Worm (Caenorhabditis elegans): Measurements from ENCODE around the gene fip-3.

The fip-3 gene

ce11 chrIII:8555682-8556081 is 33.6 kb downstream of the fip-3 start:
- TF ChIP-seq blmp-1 (tag; optimal IDR thresholded peaks at IDR 0.05) (peak; percentile 94), lir-3 (tag; optimal IDR thresholded peaks at IDR 0.05; ENCODE audit: poor library complexity) (no peak), ztf-11 (tag; optimal IDR thresholded peaks at IDR 0.05) (no peak), dpl-1 (GFP tag; optimal IDR thresholded peaks at IDR 0.05) (no peak), C34B4.2 (tag; optimal IDR thresholded peaks at IDR 0.05) (no peak), tbx-2 (tag; optimal IDR thresholded peaks at IDR 0.05) (no peak)

DNA sequence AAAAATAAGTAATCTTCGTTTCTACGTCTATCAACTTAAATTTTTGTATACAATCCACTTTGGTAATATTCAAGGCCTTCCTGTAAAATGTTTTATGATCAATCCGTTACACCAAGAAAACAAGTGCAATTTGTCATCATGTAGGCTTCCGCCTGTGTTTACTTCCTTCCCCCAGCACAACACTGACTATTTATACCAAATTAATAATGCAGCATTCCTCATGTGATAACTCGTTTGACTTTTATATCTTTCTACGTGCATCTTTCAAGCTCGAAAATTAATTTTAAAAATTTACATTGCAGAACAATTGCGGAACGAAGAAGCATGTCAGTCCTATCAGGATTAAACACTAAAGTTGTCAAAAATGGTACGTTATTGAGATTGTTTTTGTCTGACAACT is 34.8 kb downstream of the fip-3 start, which contains the start of gene gsto-2:
Gene gsto-2, plus strand, starts transcription at position 301 of the 400 bp plus-strand sequence.
- no peak for TF ChIP-seq mef-2 (tag; optimal IDR thresholded peaks at IDR 0.05)
- no peak for TF ChIP-seq ets-5 (GFP tag; IDR thresholded peaks at IDR 0.05)
- no peak for TF ChIP-seq lin-15B (tag; optimal IDR thresholded peaks at IDR 0.05)
- TF ChIP-seq dpl-1 (GFP tag; optimal IDR thresholded peaks at IDR 0.05) = no peak
- no peak for TF ChIP-seq ceh-88 (GFP tag; IDR thresholded peaks at IDR 0.05)
- no peak for TF ChIP-seq nhr-237 (tag; optimal IDR thresholded peaks at IDR 0.05)
- no peak for TF ChIP-seq isw-1 (GFP tag; IDR thresholded peaks at IDR 0.05)
- TF ChIP-seq unc-62 (GFP tag; optimal IDR thresholded peaks at IDR 0.05) = no peak
- TF ChIP-seq mab-9 (GFP tag; IDR thresholded peaks at IDR 0.05) = no peak
- no peak for TF ChIP-seq unc-98 (GFP tag; IDR thresholded peaks at IDR 0.05)
- TF ChIP-seq unc-30 (tag; optimal IDR thresholded peaks at IDR 0.05) = no peak

DNA sequence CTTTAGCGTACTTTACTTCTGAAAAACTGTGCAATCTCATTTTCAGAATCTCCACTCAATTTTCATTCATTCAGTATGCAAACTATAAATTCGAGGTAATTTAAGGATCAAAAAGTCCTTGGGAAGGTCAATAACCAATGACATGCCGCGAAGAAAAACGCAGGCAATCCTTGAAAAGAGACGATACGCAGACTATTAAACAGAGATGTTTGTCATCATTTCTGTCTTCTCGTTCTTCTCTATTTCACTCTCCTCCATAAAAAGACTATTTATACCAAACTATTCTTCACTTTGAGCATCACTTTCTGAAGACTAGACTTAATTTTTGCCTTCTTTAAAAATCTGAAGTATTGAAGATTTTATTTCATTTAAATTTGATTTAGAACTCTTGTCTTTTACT is 37.2 kb downstream of the fip-3 start, which contains the start of gene C02D5.4:
Gene C02D5.4, plus strand, starts transcription at position 41 of the 400 bp plus-strand sequence.
- TF ChIP-seq swsn-7 (tag; optimal IDR thresholded peaks at IDR 0.05) (peak; percentile 2), skn-1 (tag; optimal IDR thresholded peaks at IDR 0.05) (peak; percentile 100), nhr-71 (tag; optimal IDR thresholded peaks at IDR 0.05) (peak; percentile 28), unc-130 (tag; optimal IDR thresholded peaks at IDR 0.05) (no peak), unc-62 (GFP tag; optimal IDR thresholded peaks at IDR 0.05) (no peak), lin-35 (GFP tag; optimal IDR thresholded peaks at IDR 0.05) (peak in 1 of 2 experiments; percentile 5), nhr-85 (tag) (peak; percentile 22), nhr-20 (tag; optimal IDR thresholded peaks at IDR 0.05) (peak; percentile 3), mep-1 (tag; optimal IDR thresholded peaks at IDR 0.05) (peak; percentile 36), lsy-2 (tag; optimal IDR thresholded peaks at IDR 0.05) (peak; percentile 2 to 24), alr-1 (tag; optimal IDR thresholded peaks at IDR 0.05; ENCODE audit: borderline replicate concordance) (no peak), blmp-1 (tag; optimal IDR thresholded peaks at IDR 0.05) (peak; percentile 63)

DNA sequence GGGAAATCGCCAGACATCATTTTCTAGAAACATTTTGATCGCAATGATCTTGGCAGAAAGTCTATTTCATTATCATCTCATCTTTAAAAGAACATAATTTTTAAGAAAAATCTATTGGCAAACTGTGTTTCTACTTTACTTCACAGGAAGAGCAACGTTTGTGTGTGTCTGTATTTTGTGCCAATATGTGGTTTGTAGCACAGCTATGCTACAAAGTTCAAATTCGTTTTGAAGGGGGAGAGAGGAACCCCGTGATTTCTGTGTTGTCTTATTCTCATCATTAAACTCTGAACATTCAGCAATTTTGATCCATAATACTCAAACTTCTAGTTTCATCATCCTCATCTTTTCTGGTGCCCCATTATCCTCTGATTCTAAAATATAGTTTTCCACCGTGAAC is 37.6 kb downstream of the fip-3 start:
- no peak for TF ChIP-seq fkh-4 (tag; optimal IDR thresholded peaks at IDR 0.05; ENCODE audit: borderline replicate concordance)

DNA sequence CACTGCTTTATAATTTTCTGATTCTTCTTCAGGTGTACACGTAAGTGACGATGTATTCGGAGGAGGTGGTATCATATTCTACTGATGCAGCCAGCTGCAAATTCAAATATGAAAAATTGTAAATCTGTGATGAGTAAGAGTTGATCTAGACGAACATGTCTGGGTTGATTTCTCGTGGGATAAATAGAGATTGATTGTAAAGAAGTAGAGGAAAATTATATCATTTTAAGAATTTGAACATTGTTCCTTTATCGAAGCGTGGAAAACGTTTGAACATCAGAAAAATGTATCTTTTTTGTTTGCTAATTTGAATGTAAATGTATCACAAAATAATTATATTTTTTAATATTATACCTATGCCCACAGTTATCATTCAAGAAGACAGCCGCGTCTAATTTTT is 43.8 kb downstream of the fip-3 start, which contains the start of gene ZC21.6:
Gene ZC21.6, minus strand, starts transcription at position 101 of the 400 bp plus-strand sequence.
- TF ChIP-seq nhr-19 (GFP tag; conservative IDR thresholded peaks at IDR 0.05) = no peak
- no peak for TF ChIP-seq xbp-1 (tag; optimal IDR thresholded peaks at IDR 0.05)
- no peak for TF ChIP-seq grh-1 (GFP tag; IDR thresholded peaks at IDR 0.05)
- TF ChIP-seq alr-1 (tag; optimal IDR thresholded peaks at IDR 0.05; ENCODE audit: borderline replicate concordance) = no peak
- TF ChIP-seq ztf-11 (tag; optimal IDR thresholded peaks at IDR 0.05) = no peak
- TF ChIP-seq vab-15 (tag; optimal IDR thresholded peaks at IDR 0.05) = no peak
- no peak for TF ChIP-seq mdl-1 (tag; optimal IDR thresholded peaks at IDR 0.05)
- no peak for TF ChIP-seq efl-1 (optimal IDR thresholded peaks at IDR 0.05)
- no peak for TF ChIP-seq efl-1 (GFP tag; optimal IDR thresholded peaks at IDR 0.05 in 1 of 2)
- no peak for TF ChIP-seq hpl-2 (GFP tag; optimal IDR thresholded peaks at IDR 0.05)
- TF ChIP-seq nhr-28 (tag; optimal IDR thresholded peaks at IDR 0.05) = no peak
- no peak for TF ChIP-seq lin-14 (GFP tag; optimal IDR thresholded peaks at IDR 0.05)
- no peak for TF ChIP-seq efl-3 (GFP tag; optimal IDR thresholded peaks at IDR 0.05)
- TF ChIP-seq lin-39 (tag; optimal IDR thresholded peaks at IDR 0.05) = no peak
- TF ChIP-seq hlh-4 (tag; optimal IDR thresholded peaks at IDR 0.05) = no peak
- TF ChIP-seq snu-23 (GFP tag; optimal IDR thresholded peaks at IDR 0.05) = no peak
